Worm (Caenorhabditis elegans) whole organism, young adult: Measurements from ENCODE around the gene Y17D7C.2.

ENCODE experiments used
- B0035.1 ChIP-seq: sonication (generic microtip); optimal IDR thresholded peaks from 2 replicates; lab custom pipeline; 2016; ENCODE audit warnings: missing genetic modification characterization, mild to moderate bottlenecking, missing compliant biosample characterization, missing genotype, missing genetic modification reagents
- C06A6.2 ChIP-seq: fragments of 200-800 bp; sonication (Bioruptor generic); conservative IDR thresholded peaks from 2 replicates; pipeline ENCODE4 v1.3.6; 2022; ENCODE audit warnings: missing genetic modification characterization, missing compliant biosample characterization
- F10E7.11 ChIP-seq: sonication (generic microtip); optimal IDR thresholded peaks from 2 replicates; lab custom pipeline; 2017; ENCODE audit warnings: mild to moderate bottlenecking, missing genetic modification characterization, moderate library complexity, missing compliant biosample characterization
- F55B11.4 ChIP-seq: sonication (generic microtip); optimal IDR thresholded peaks from 2 replicates; lab custom pipeline; 2016; ENCODE audit warnings: missing compliant biosample characterization, missing genetic modification characterization, borderline replicate concordance; ENCODE audit not compliant: insufficient read depth
- K12H6.12 ChIP-seq: fragments of 200-800 bp; sonication (Bioruptor generic); optimal IDR thresholded peaks from 2 replicates; lab custom pipeline; 2018; ENCODE audit warnings: mild to moderate bottlenecking, missing genetic modification characterization, missing compliant biosample characterization
- T07F8.4 ChIP-seq: sonication (generic microtip); optimal IDR thresholded peaks from 2 replicates; lab custom pipeline; 2016; ENCODE audit warnings: mild to moderate bottlenecking, missing genetic modification characterization, moderate library complexity, missing compliant biosample characterization
- aptf-2 ChIP-seq: fragments of 200-800 bp; sonication (Bioruptor generic); conservative IDR thresholded peaks from 2 replicates; pipeline ENCODE4 v1.3.6; 2022; ENCODE audit warnings: missing genetic modification reagents, missing genetic modification characterization, missing compliant biosample characterization
- attf-3 ChIP-seq: fragments of 200-800 bp; sonication (Bioruptor generic); conservative IDR thresholded peaks from 2 replicates; pipeline ENCODE4 v1.3.6; 2022; ENCODE audit warnings: missing genetic modification reagents, missing genetic modification characterization, missing compliant biosample characterization
- bed-2 ChIP-seq: fragments of 200-800 bp; sonication (Bioruptor generic); IDR thresholded peaks from 2 replicates; pipeline ENCODE4 v1.3.6; 2022; ENCODE audit warnings: missing genetic modification reagents, missing genetic modification characterization, missing compliant biosample characterization
- cebp-1 ChIP-seq, 2 experiments: fragments of 200-800 bp in 1 of 2; sonication (Bioruptor generic) in 1 of 2; sonication (generic microtip) in 1 of 2; IDR thresholded peaks in 1 of 2; optimal IDR thresholded peaks in 1 of 2; 2 replicates each; pipeline versions ENCODE4 v1.3.6 to Lab custom; 2017 to 2022; ENCODE audit warnings: missing compliant biosample characterization in 2 of 2, missing genetic modification characterization in 2 of 2, mild to moderate bottlenecking in 1 of 2, missing genetic modification reagents in 1 of 2, moderate library complexity in 1 of 2
- dpl-1 ChIP-seq: fragments of 150-350 bp; optimal IDR thresholded peaks from 2 replicates; lab custom pipeline; 2014; ENCODE audit warnings: missing biosample characterization, missing genetic modification reagents, missing genetic modification characterization
- him-1 ChIP-seq: sonication (generic microtip); optimal IDR thresholded peaks from 2 replicates; lab custom pipeline; 2016; ENCODE audit warnings: missing genotype, missing genetic modification reagents, missing genetic modification characterization, missing compliant biosample characterization
- hlh-26 ChIP-seq: fragments of 200-800 bp; sonication (Bioruptor generic); conservative IDR thresholded peaks from 2 replicates; pipeline ENCODE4 v1.3.6; 2022; ENCODE audit warnings: missing genetic modification reagents, missing genetic modification characterization, missing compliant biosample characterization
- hsf-1 ChIP-seq: fragments of 200-800 bp; sonication (Bioruptor generic); IDR thresholded peaks from 2 replicates; pipeline ENCODE4 v1.3.6; 2022; ENCODE audit warnings: missing genetic modification reagents, missing genetic modification characterization, missing compliant biosample characterization
- lsl-1 ChIP-seq: fragments of 200-800 bp; sonication (Bioruptor generic); optimal IDR thresholded peaks from 2 replicates; lab custom pipeline; 2018; ENCODE audit warnings: mild to moderate bottlenecking, missing genetic modification characterization, moderate library complexity, missing compliant biosample characterization
- madf-10 ChIP-seq: sonication (generic microtip); optimal IDR thresholded peaks from 2 replicates; lab custom pipeline; 2016; ENCODE audit warnings: mild to moderate bottlenecking, missing genetic modification characterization, missing compliant biosample characterization
- nhr-120 ChIP-seq: fragments of 200-800 bp; sonication (Bioruptor generic); IDR thresholded peaks from 2 replicates; pipeline ENCODE4 v1.3.6; 2022; ENCODE audit warnings: missing genetic modification characterization, missing compliant biosample characterization
- nhr-80 ChIP-seq: sonication (generic microtip); optimal IDR thresholded peaks from 2 replicates; lab custom pipeline; 2016; ENCODE audit warnings: missing genetic modification characterization, missing compliant biosample characterization
- nhr-90 ChIP-seq: sonication (generic microtip); optimal IDR thresholded peaks from 2 replicates; lab custom pipeline; 2016; ENCODE audit warnings: missing genotype, mild to moderate bottlenecking, missing genetic modification characterization, missing compliant biosample characterization
- pha-4 ChIP-seq: fragments of 150-350 bp; sonication (generic microtip); optimal IDR thresholded peaks from 2 replicates; lab custom pipeline; 2014; ENCODE audit warnings: missing biosample characterization, missing genetic modification reagents, missing genetic modification characterization
- snpc-3.4 ChIP-seq: sonication (generic microtip); optimal IDR thresholded peaks from 2 replicates; lab custom pipeline; 2017; ENCODE audit warnings: missing genetic modification characterization, mild to moderate bottlenecking, missing compliant biosample characterization, antibody characterized with exemption, moderate library complexity, missing genotype, missing genetic modification reagents
- snpc-4 ChIP-seq, 5 experiments: fragments of 150-350 bp in 1 of 5; sonication (generic microtip) in 4 of 5; optimal IDR thresholded peaks; 2 replicates each; lab custom pipeline; 2014 to 2018; ENCODE audit warnings: missing genetic modification characterization in 5 of 5, missing biosample characterization in 3 of 5, antibody characterized with exemption in 2 of 5, mild to moderate bottlenecking in 2 of 5, missing compliant biosample characterization in 2 of 5, missing genotype in 2 of 5, moderate library complexity in 2 of 5, missing genetic modification reagents in 1 of 5
- unc-130 ChIP-seq: sonication (generic microtip); optimal IDR thresholded peaks from 2 replicates; lab custom pipeline; 2016; ENCODE audit warnings: missing genetic modification reagents, missing genetic modification characterization, missing compliant biosample characterization
- zfh-2 ChIP-seq: fragments of 200-800 bp; sonication (Bioruptor generic); conservative IDR thresholded peaks from 2 replicates; pipeline ENCODE4 v1.3.6; 2022; ENCODE audit warnings: missing genetic modification reagents, missing genetic modification characterization, missing compliant biosample characterization
- ztf-18 ChIP-seq: sonication (generic microtip); optimal IDR thresholded peaks from 2 replicates; lab custom pipeline; 2016; ENCODE audit warnings: missing genotype, mild to moderate bottlenecking, missing genetic modification characterization, missing compliant biosample characterization
- ztf-28 ChIP-seq: fragments of 200-800 bp; sonication (Bioruptor generic); IDR thresholded peaks from 2 replicates; pipeline ENCODE4 v1.3.6; 2022; ENCODE audit warnings: missing genetic modification reagents, missing genetic modification characterization, missing compliant biosample characterization

Y17D7C.2 gene

DNA sequence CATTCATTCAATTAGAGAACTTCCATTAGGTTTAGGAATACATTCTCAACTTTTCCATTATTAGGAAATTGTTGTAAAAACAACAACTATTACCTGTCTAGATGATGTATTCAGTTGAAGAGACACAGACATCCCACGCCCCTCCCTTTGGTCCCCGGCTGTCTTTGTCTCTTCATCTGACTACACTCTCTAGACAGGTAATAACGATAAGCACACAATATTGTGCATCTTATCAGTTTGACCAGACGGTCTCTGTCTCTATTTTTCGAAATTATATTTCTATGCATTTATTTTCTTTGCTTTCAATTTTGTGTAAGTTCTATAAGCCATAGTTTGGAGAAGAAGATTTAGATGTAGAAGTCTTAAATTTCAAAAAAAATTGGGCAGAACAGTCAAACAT lies 18.5 kb downstream of the Y17D7C.2 start, which contains the start of gene Y69H2.9:
TSS of gene Y69H2.9 (plus strand) at position 233 of the 400 bp plus-strand sequence.
- TF ChIP-seq nhr-90 (tag; lab: Kevin White, UChicago) (no peak), bed-2 (no peak), attf-3 (0 out of 2 replicates have a peak, but pooled peaks have one; percentile 22), nhr-80 (tag; lab: Kevin White, UChicago) (peak; percentile 78)

- TF ChIP-seq nhr-120 (GFP tag; lab: Robert Waterston, UW) (0 out of 2 replicates have a peak, but pooled peaks have one; percentile 37), B0035.1 (tag; lab: Kevin White, UChicago) (no peak), zfh-2 (GFP tag; lab: Robert Waterston, UW) (peak; percentile 84)
These were observed 20.5 kb downstream of the Y17D7C.2 start, which contains the start of gene nhr-241 for ce11 chrV:18699326-18699725. Gene nhr-241 (plus strand): TSS chrV:18699451.

ce11 chrV:18695469-18695868 lies 24.3 kb downstream of the Y17D7C.2 start:
- TF ChIP-seq F55B11.4 (tag; lab: Kevin White, UChicago), result no peak
- no peak for TF ChIP-seq K12H6.12 (tag; lab: Kevin White, UChicago)
- TF ChIP-seq F10E7.11 (tag; lab: Kevin White, UChicago), result no peak
- TF ChIP-seq zfh-2 (GFP tag; lab: Robert Waterston, UW), result peak; percentile 71

ce11 chrV:18689681-18690080 lies 30.1 kb downstream of the Y17D7C.2 start, which contains the start of the genes ubc-19 and Y69H2.7:
Gene ubc-19 (minus strand): TSS chrV:18689762.
Gene Y69H2.7 (plus strand): TSS chrV:18689989.
- TF ChIP-seq ztf-18 (peak; percentile 33), ztf-28 (GFP tag; lab: Robert Waterston, UW) (no peak), F55B11.4 (tag; lab: Kevin White, UChicago) (no peak), lsl-1 (peak; percentile 28), aptf-2 (GFP tag; lab: Robert Waterston, UW) (peak; percentile 100), snpc-3.4 (tag; lab: Kevin White, UChicago) (peak; percentile 38), pha-4 (tag; lab: Kevin White, UChicago) (no peak), snpc-4 (GFP tag; optimal IDR thresholded peaks at IDR 0.05; lab: Kevin White, UChicago) (no peak), snpc-4 (tag; optimal IDR thresholded peaks at IDR 0.05; lab: Kevin White, UChicago) (peak in 1 of 4 experiments; percentile 42), hlh-26 (no peak), dpl-1 (GFP tag; lab: Kevin White, UChicago) (peak; percentile 7), C06A6.2 (no peak)
- TF ChIP-seq, all 124 proteins: peak for 6

DNA sequence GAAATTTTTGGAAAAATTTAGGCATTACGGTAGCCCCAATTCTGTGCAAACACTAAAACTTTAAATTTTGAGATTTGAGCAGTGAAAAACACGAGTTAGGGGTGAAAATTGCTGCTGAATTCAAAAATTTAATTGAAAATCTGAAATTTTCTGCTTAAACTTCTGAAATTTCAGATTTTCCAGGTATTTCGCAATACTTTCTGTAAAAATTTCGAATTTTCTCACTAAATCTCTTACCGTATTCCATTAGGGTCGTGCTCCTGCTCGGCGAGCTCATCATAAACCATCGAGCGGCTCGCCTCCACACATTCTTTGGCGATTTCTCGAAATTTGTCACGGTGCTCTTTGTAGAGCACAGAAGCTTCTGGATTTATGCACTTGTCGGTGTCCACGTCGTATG lies 32.4 kb downstream of the Y17D7C.2 start:
- no peak for TF ChIP-seq T07F8.4
- no peak; the same call in 1 of the 2 replicates for TF ChIP-seq cebp-1 (GFP tag; IDR thresholded peaks at IDR 0.05; lab: Robert Waterston, UW)
- peak; percentile 92 for TF ChIP-seq cebp-1 (tag; optimal IDR thresholded peaks at IDR 0.05; lab: Kevin White, UChicago)
- TF ChIP-seq, all 124 proteins: peak for 1

DNA sequence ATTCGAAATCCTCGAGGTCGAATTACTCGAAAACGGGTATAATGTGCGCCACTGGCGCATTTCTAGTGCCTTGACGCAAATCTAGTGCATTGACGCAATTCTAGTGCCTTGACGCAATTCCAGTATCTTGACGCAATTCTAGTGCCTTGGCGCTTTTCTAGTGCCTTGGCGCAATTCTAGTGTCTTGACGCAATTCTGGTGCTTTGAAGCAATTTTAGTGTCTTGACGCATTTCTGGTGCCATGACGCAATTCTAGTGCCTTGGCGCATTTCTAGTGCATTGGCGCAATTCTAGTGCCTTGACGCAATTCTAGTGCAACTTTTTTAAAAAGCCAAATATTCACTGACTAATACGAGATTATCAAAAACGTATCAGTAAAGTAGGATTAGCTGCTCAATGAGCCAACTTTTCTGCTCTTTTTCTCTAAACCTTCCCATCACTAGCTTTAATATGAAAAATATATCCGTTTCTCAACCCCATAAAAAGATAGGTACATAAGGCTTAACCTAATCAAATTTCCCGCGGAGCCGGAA lies 35.3 kb downstream of the Y17D7C.2 start, which contains the start of gene Y69H2.17:
TSS of gene Y69H2.17 (plus strand) at position 483 of the 533 bp plus-strand sequence.
- TF ChIP-seq K12H6.12 (tag; lab: Kevin White, UChicago) (no peak), him-1 (no peak), madf-10 (tag; lab: Kevin White, UChicago) (no peak), hsf-1 (GFP tag; lab: Robert Waterston, UW) (no peak), ztf-18 (peak; percentile 54), unc-130 (no peak)
